Worm (Caenorhabditis elegans) whole organism, young adult: ENCODE data around the gene col-172.

ENCODE experiments used
- F33H1.4 ChIP-seq: fragments of 200-800 bp; sonication (Bioruptor generic); IDR thresholded peaks from 2 replicates; pipeline ENCODE4 v1.3.6; 2022; ENCODE audit warnings: missing genetic modification reagents, missing genetic modification characterization, missing compliant biosample characterization
- F52B5.7 ChIP-seq: sonication (generic microtip); optimal IDR thresholded peaks from 2 replicates; lab custom pipeline; 2016; ENCODE audit warnings: mild to moderate bottlenecking, missing genetic modification characterization, missing compliant biosample characterization
- F57C9.4 ChIP-seq: sonication (generic microtip); optimal IDR thresholded peaks from 2 replicates; lab custom pipeline; 2017; ENCODE audit warnings: mild to moderate bottlenecking, missing genetic modification characterization, missing compliant biosample characterization
- T26A5.8 ChIP-seq: sonication (generic microtip); optimal IDR thresholded peaks from 2 replicates; lab custom pipeline; 2016; ENCODE audit warnings: missing genetic modification characterization, missing compliant biosample characterization
- Y67H2A.10 ChIP-seq: fragments of 200-800 bp; sonication (Bioruptor generic); conservative IDR thresholded peaks from 2 replicates; pipeline ENCODE4 v1.3.6; 2022; ENCODE audit warnings: missing genetic modification reagents, missing genetic modification characterization, missing compliant biosample characterization
- atf-7 ChIP-seq: sonication (generic microtip); optimal IDR thresholded peaks from 2 replicates; lab custom pipeline; 2017; ENCODE audit warnings: mild to moderate bottlenecking, missing genetic modification characterization, missing compliant biosample characterization
- bed-2 ChIP-seq: fragments of 200-800 bp; sonication (Bioruptor generic); IDR thresholded peaks from 2 replicates; pipeline ENCODE4 v1.3.6; 2022; ENCODE audit warnings: missing genetic modification reagents, missing genetic modification characterization, missing compliant biosample characterization
- cebp-2 ChIP-seq: fragments of 200-800 bp; sonication (Bioruptor generic); IDR thresholded peaks from 2 replicates; pipeline ENCODE4 v1.3.6; 2022; ENCODE audit warnings: missing genetic modification characterization, missing compliant biosample characterization
- ceh-27 ChIP-seq: fragments of 200-800 bp; sonication (Bioruptor generic); optimal IDR thresholded peaks from 2 replicates; lab custom pipeline; 2018; ENCODE audit warnings: mild to moderate bottlenecking, missing genetic modification characterization, moderate library complexity, missing compliant biosample characterization
- ceh-79 ChIP-seq: sonication (generic microtip); optimal IDR thresholded peaks from 2 replicates; lab custom pipeline; 2017; ENCODE audit warnings: mild to moderate bottlenecking, missing genetic modification characterization, missing compliant biosample characterization
- ceh-91 ChIP-seq: fragments of 200-800 bp; sonication (Bioruptor generic); IDR thresholded peaks from 2 replicates; pipeline ENCODE4 v1.3.6; 2022; ENCODE audit warnings: missing genetic modification reagents, missing genetic modification characterization, missing compliant biosample characterization
- dox-1 ChIP-seq: fragments of 200-800 bp; sonication (Bioruptor generic); IDR thresholded peaks from 2 replicates; pipeline ENCODE4 v1.3.6; 2022; ENCODE audit warnings: missing genetic modification reagents, missing genetic modification characterization, missing compliant biosample characterization
- hlh-26 ChIP-seq: fragments of 200-800 bp; sonication (Bioruptor generic); conservative IDR thresholded peaks from 2 replicates; pipeline ENCODE4 v1.3.6; 2022; ENCODE audit warnings: missing genetic modification reagents, missing genetic modification characterization, missing compliant biosample characterization
- lag-1 ChIP-seq: fragments of 200-800 bp; sonication (Bioruptor generic); IDR thresholded peaks from 2 replicates; pipeline ENCODE4 v1.3.6; 2022; ENCODE audit warnings: missing genetic modification reagents, missing genetic modification characterization, missing compliant biosample characterization
- let-607 ChIP-seq, 2 experiments: fragments of 200-800 bp in 1 of 2; sonication (Bioruptor generic) in 1 of 2; sonication (generic microtip) in 1 of 2; optimal IDR thresholded peaks; 2 replicates each; lab custom pipeline; 2016 to 2018; ENCODE audit warnings: mild to moderate bottlenecking in 2 of 2, missing compliant biosample characterization in 2 of 2, missing genetic modification characterization in 2 of 2, moderate library complexity in 2 of 2, missing genotype in 1 of 2
- madf-10 ChIP-seq: sonication (generic microtip); optimal IDR thresholded peaks from 2 replicates; lab custom pipeline; 2016; ENCODE audit warnings: mild to moderate bottlenecking, missing genetic modification characterization, missing compliant biosample characterization
- madf-8 ChIP-seq: fragments of 200-800 bp; sonication (Bioruptor generic); conservative IDR thresholded peaks from 2 replicates; pipeline ENCODE4 v1.3.6; 2022; ENCODE audit warnings: missing genetic modification reagents, missing genetic modification characterization, missing compliant biosample characterization
- nfya-1 ChIP-seq: sonication (generic microtip); optimal IDR thresholded peaks from 2 replicates; lab custom pipeline; 2017; ENCODE audit warnings: antibody characterized with exemption, missing compliant biosample characterization, missing genetic modification characterization, borderline replicate concordance; ENCODE audit not compliant: insufficient read depth
- nhr-80 ChIP-seq: sonication (generic microtip); optimal IDR thresholded peaks from 2 replicates; lab custom pipeline; 2016; ENCODE audit warnings: missing genetic modification characterization, missing compliant biosample characterization
- pbrm-1 ChIP-seq: fragments of 200-800 bp; sonication (Bioruptor generic); IDR thresholded peaks from 2 replicates; pipeline ENCODE4 v1.3.6; 2022; ENCODE audit warnings: missing genetic modification reagents, missing genetic modification characterization, missing compliant biosample characterization
- rec-8 ChIP-seq, 2 experiments: sonication (generic microtip); optimal IDR thresholded peaks; 2 replicates each; lab custom pipeline; 2016; ENCODE audit warnings: mild to moderate bottlenecking in 2 of 2, missing genetic modification characterization in 2 of 2, missing genetic modification reagents in 2 of 2, missing genotype in 2 of 2, missing biosample characterization in 1 of 2, missing compliant biosample characterization in 1 of 2, moderate library complexity in 1 of 2
- snpc-1.3 ChIP-seq: sonication (generic microtip); optimal IDR thresholded peaks from 2 replicates; lab custom pipeline; 2017; ENCODE audit warnings: missing genetic modification characterization, mild to moderate bottlenecking, missing compliant biosample characterization, antibody characterized with exemption, moderate library complexity, missing genotype, missing genetic modification reagents; ENCODE audit not compliant: insufficient read depth
- snpc-3.4 ChIP-seq: sonication (generic microtip); optimal IDR thresholded peaks from 2 replicates; lab custom pipeline; 2017; ENCODE audit warnings: missing genetic modification characterization, mild to moderate bottlenecking, missing compliant biosample characterization, antibody characterized with exemption, moderate library complexity, missing genotype, missing genetic modification reagents
- somi-1 ChIP-seq: fragments of 200-800 bp; sonication (Bioruptor generic); optimal IDR thresholded peaks from 2 replicates; lab custom pipeline; 2018; ENCODE audit warnings: mild to moderate bottlenecking, missing genetic modification characterization, missing compliant biosample characterization
- tbp1 ChIP-seq: fragments of 200-800 bp; sonication (Bioruptor generic); optimal IDR thresholded peaks from 2 replicates; lab custom pipeline; 2018; ENCODE audit warnings: mild to moderate bottlenecking, missing genetic modification characterization, missing compliant biosample characterization
- unc-130 ChIP-seq: sonication (generic microtip); optimal IDR thresholded peaks from 2 replicates; lab custom pipeline; 2016; ENCODE audit warnings: missing genetic modification reagents, missing genetic modification characterization, missing compliant biosample characterization
- xnd-1 ChIP-seq: sonication (generic microtip); optimal IDR thresholded peaks from 2 replicates; lab custom pipeline; 2016; ENCODE audit warnings: missing genotype, missing genetic modification reagents, missing genetic modification characterization, missing compliant biosample characterization
- zim-3 ChIP-seq: sonication (generic microtip); optimal IDR thresholded peaks from 2 replicates; lab custom pipeline; 2017; ENCODE audit warnings: mild to moderate bottlenecking, missing genetic modification characterization, moderate library complexity, missing compliant biosample characterization
- ztf-28 ChIP-seq: fragments of 200-800 bp; sonication (Bioruptor generic); IDR thresholded peaks from 2 replicates; pipeline ENCODE4 v1.3.6; 2022; ENCODE audit warnings: missing genetic modification reagents, missing genetic modification characterization, missing compliant biosample characterization

col-172 gene

DNA sequence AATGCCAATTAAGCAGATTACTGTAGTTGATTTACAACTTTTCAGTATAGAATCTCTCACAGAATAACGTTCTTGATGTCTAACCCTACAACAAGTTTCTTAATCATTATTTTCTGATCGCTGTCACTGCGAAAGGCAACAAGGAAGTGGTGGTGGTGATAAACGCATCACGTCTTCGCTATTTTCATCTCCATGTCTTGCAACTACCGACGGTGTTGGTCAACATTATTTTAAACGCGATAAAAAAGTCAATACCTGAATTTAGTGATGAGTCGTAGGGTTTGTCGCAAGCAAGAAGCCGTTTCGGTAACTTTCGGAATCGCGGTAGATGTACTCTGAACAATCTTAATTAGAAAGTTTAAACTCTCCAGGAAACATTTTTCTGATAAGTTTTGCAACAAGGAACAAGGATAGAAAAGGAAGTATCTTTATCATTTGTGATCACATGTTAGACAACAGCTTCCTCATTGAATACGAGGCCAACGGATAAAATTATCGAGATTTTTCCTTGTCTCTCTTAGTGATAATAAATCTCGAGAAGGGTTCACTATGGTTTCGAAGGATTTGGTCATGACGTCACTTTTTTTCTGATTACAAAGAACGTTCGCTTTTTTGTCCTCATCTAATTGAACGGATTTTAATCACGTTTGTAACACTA lies 8.7 kb upstream of the col-172 start:
- TF ChIP-seq atf-7 (tag; lab: Kevin White, UChicago) (peak; percentile 69), Y67H2A.10 (GFP tag; lab: Robert Waterston, UW) (no peak)

DNA sequence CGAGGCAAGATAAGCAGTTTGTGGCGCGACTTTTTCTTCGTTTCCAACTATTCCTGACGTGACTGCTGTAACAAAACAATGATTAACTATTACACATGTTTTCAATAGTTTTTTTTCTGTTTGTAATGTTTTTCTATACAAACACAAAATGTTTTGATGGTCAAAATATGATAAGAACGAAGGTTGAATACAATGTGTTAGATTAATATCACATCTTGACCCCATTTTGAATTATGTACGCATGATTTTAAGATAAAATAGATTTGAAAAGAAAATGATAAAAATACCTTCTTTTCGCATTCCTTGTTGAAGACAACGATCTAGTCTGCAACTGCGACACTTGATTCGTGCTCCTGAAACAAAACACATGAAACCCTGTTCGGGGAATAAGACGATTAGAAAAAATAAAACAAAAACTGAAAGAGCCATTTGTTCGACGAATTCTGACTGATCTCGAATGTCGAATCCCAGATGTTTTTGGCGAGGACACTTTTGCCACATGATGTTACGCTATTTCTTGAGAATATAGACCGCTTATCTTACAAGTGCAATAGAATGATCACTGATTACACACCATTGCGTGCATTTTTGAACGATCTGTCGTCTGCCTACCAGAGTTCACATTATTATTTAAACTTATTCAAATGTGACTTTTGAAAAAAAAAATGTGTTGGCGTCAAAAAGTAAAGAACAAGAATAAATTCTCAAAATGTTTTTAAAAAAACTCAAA lies 7.3 kb upstream of the col-172 start:
- TF ChIP-seq madf-8, result no peak
- peak; percentile 32 for TF ChIP-seq nhr-80 (tag; lab: Kevin White, UChicago)
- TF ChIP-seq, all 124 proteins: peak for 1

DNA sequence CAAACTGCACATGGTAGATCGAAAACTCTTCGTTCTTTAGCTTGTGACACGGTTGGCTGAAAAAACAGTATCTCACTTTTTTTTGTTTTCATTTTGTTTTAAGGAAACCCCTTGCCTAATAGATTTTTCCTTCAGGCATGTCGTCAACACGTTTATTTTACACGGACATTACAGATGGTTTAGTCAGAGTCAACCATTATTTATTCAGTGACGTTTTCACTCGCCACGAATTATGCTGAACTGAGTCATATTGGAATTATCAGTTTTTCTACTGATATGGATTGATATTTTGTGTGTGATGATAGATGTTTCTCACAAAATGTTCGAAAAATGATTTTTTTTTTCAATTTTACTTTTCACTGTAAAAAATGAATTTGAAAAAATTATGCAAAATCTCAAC lies 5.2 kb upstream of the col-172 start:
- TF ChIP-seq nhr-80 (tag; lab: Kevin White, UChicago), result peak; percentile 44
- TF ChIP-seq F33H1.4 (GFP tag; lab: Robert Waterston, UW), result no peak

DNA sequence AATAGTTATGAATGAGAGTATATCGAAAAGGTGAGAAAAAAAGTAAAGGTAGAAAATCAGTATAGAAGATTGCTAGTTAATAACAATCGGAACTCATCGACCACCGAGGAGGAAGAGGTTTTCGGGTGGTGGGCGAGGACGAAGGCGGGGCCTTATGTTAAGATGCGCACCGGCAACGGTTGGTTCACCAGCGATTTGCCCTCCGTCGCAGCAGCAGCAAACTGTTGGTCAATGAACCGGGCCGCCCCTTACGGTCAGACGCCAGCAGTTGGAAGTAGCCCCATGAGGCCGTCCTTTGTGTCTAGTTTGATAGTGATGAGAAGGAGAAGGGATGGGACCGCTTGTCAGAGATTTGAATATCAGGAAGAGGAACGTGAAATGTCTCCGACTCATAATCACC lies 3.7 kb upstream of the col-172 start, which contains the start of gene nhr-137:
Gene nhr-137 (minus strand): TSS at position 101 of the 400 bp plus-strand sequence.
- 0 out of 2 replicates have a peak, but pooled peaks have one; percentile 42 for TF ChIP-seq ztf-28 (GFP tag; lab: Robert Waterston, UW)
- TF ChIP-seq unc-130, result no peak
- TF ChIP-seq snpc-1.3, result no peak
- no peak for TF ChIP-seq somi-1 (GFP tag; lab: Kevin White, UChicago)
- no peak for TF ChIP-seq T26A5.8 (tag; lab: Kevin White, UChicago)
- TF ChIP-seq dox-1 (GFP tag; lab: Robert Waterston, UW), result peak; percentile 34; the same call in 1 of the 2 replicates
- TF ChIP-seq snpc-3.4 (tag; lab: Kevin White, UChicago), result no peak
- TF ChIP-seq xnd-1 (tag; lab: Kevin White, UChicago), result no peak
- TF ChIP-seq ceh-91 (GFP tag; lab: Robert Waterston, UW), result no peak
- no peak for TF ChIP-seq bed-2 (GFP tag; lab: Robert Waterston, UW)

DNA sequence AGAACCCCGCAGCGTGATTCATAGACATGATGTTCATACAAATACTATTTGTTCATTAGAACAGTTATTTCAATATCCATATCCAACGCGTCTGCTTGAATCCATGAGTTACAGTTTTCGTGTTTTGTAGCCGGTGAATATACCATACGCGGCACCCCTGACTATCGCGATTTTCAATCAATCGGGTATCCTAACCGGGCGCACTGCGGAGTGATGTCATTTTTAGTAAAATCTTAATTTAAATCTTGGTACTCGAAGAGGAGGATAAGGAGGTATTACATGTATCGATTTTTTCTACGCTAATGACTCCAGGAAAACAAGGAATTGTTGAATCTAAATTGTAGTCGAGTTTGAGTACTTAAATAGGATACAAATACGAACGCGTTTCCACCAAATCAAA lies 3.3 kb upstream of the col-172 start:
- TF ChIP-seq cebp-2 (GFP tag; lab: Robert Waterston, UW) (no peak), rec-8 (tag; optimal IDR thresholded peaks at IDR 0.05; lab: Kevin White, UChicago) (no peak), F57C9.4 (tag; lab: Kevin White, UChicago) (no peak), bed-2 (GFP tag; lab: Robert Waterston, UW) (no peak), hlh-26 (GFP tag; lab: Robert Waterston, UW) (no peak), nfya-1 (tag; lab: Kevin White, UChicago) (no peak), zim-3 (tag; lab: Kevin White, UChicago) (no peak), tbp1 (GFP tag; lab: Kevin White, UChicago) (no peak), Y67H2A.10 (GFP tag; lab: Robert Waterston, UW) (no peak), pbrm-1 (GFP tag; lab: Robert Waterston, UW) (no peak), ceh-27 (GFP tag; lab: Kevin White, UChicago) (no peak), ceh-79 (no peak), lag-1 (no peak), madf-10 (tag; lab: Kevin White, UChicago) (no peak), let-607 (tag; optimal IDR thresholded peaks at IDR 0.05; lab: Kevin White, UChicago) (no peak), F52B5.7 (no peak)
